Worm (Caenorhabditis elegans) whole organism, L4 larva: Measurements from ENCODE around the gene jhdm-1.
A peak's percentile ranks its signal among the peaks of the same experiment; 100 is the strongest.

Source experiments
- D1046.2 ChIP-seq: fragments of 200-800 bp; sonication (Bioruptor generic); IDR thresholded peaks from 2 replicates; pipeline ENCODE4 v1.3.6; 2022; ENCODE audit warnings: missing genetic modification characterization, missing compliant biosample characterization
- F10B5.3 ChIP-seq: sonication (generic microtip); optimal IDR thresholded peaks from 2 replicates; lab custom pipeline; 2016; ENCODE audit warnings: mild to moderate bottlenecking, missing genetic modification characterization, missing compliant biosample characterization
- F44E2.7 ChIP-seq: fragments of 200-800 bp; sonication (Bioruptor generic); IDR thresholded peaks from 2 replicates; pipeline ENCODE4 v2.1.2; 2022; ENCODE audit warnings: missing genetic modification characterization, missing compliant biosample characterization
- R02D3.7 ChIP-seq: fragments of 150-350 bp; sonication (generic microtip); optimal IDR thresholded peaks from 3 replicates; lab custom pipeline; 2014; ENCODE audit warnings: missing biosample characterization, missing genetic modification characterization
- Y105C5A.15 ChIP-seq: fragments of 200-800 bp; sonication (Bioruptor generic); IDR thresholded peaks from 2 replicates; pipeline ENCODE4 v1.3.6; 2022; ENCODE audit warnings: missing genetic modification characterization, missing compliant biosample characterization
- aha-1 ChIP-seq: fragments of 150-350 bp; peaks from one replicate; lab custom pipeline; 2014; ENCODE audit warnings: missing biosample characterization, missing genetic modification characterization
- aly-2 ChIP-seq: sonication (generic microtip); optimal IDR thresholded peaks from 2 replicates; lab custom pipeline; 2018; ENCODE audit warnings: missing biosample characterization, missing genetic modification characterization
- arid-1 ChIP-seq: fragments of 200-800 bp; sonication (Bioruptor generic); conservative IDR thresholded peaks from 2 replicates; pipeline ENCODE4 v1.3.6; 2022; ENCODE audit warnings: missing genetic modification reagents, missing genetic modification characterization, missing compliant biosample characterization
- attf-4 ChIP-seq: sonication (generic microtip); optimal IDR thresholded peaks from 3 replicates; lab custom pipeline; 2017; ENCODE audit warnings: missing biosample characterization, missing genetic modification characterization
- ceh-20 ChIP-seq: fragments of 200-800 bp; sonication (Bioruptor generic); IDR thresholded peaks from 2 replicates; pipeline ENCODE4 v1.3.6; 2022; ENCODE audit warnings: missing genetic modification reagents, missing genetic modification characterization, missing compliant biosample characterization
- ceh-28 ChIP-seq: fragments of 150-350 bp; optimal IDR thresholded peaks from 2 replicates; lab custom pipeline; 2014; ENCODE audit warnings: missing biosample characterization, missing genetic modification reagents, missing genetic modification characterization
- ceh-32 ChIP-seq: sonication (generic microtip); optimal IDR thresholded peaks from 2 replicates; lab custom pipeline; 2016; ENCODE audit warnings: mild to moderate bottlenecking, missing genetic modification characterization, missing compliant biosample characterization; ENCODE audit not compliant: poor library complexity
- ceh-44 ChIP-seq: fragments of 200-800 bp; sonication (Bioruptor generic); IDR thresholded peaks from 2 replicates; pipeline ENCODE4 v1.3.6; 2022; ENCODE audit warnings: missing genetic modification reagents, missing genetic modification characterization, missing compliant biosample characterization
- ceh-82 ChIP-seq: sonication (generic microtip); optimal IDR thresholded peaks from 2 replicates; lab custom pipeline; 2017; ENCODE audit warnings: missing biosample characterization, missing genetic modification characterization
- ces-1 ChIP-seq: fragments of 150-350 bp; sonication (generic microtip); optimal IDR thresholded peaks from 4 replicates; lab custom pipeline; 2014; ENCODE audit warnings: missing biosample characterization, missing genetic modification reagents, missing genetic modification characterization
- daf-12 ChIP-seq: fragments of 150-350 bp; optimal IDR thresholded peaks from 2 replicates; lab custom pipeline; 2014; ENCODE audit warnings: missing biosample characterization, missing genetic modification reagents, missing genetic modification characterization
- daf-19 ChIP-seq: fragments of 200-800 bp; sonication (Bioruptor generic); conservative IDR thresholded peaks from 2 replicates; pipeline ENCODE4 v1.3.6; 2022; ENCODE audit warnings: missing genetic modification characterization, missing compliant biosample characterization
- daf-8 ChIP-seq: fragments of 200-800 bp; sonication (Bioruptor generic); IDR thresholded peaks from 2 replicates; pipeline ENCODE4 v1.3.6; 2022; ENCODE audit warnings: missing genetic modification characterization, missing compliant biosample characterization
- dmd-8 ChIP-seq: fragments of 200-800 bp; sonication (Bioruptor generic); IDR thresholded peaks from 2 replicates; pipeline ENCODE4 v1.3.6; 2022; ENCODE audit warnings: missing genetic modification characterization, missing compliant biosample characterization
- dmd-9 ChIP-seq: fragments of 200-800 bp; sonication (Bioruptor generic); IDR thresholded peaks from 2 replicates; pipeline ENCODE4 v1.3.6; 2022; ENCODE audit warnings: missing genetic modification reagents, missing genetic modification characterization, missing compliant biosample characterization
- dpl-1 ChIP-seq: fragments of 150-350 bp; optimal IDR thresholded peaks from 2 replicates; lab custom pipeline; 2014; ENCODE audit warnings: missing biosample characterization, missing genetic modification reagents, missing genetic modification characterization
- duxl-1 ChIP-seq: sonication (generic microtip); optimal IDR thresholded peaks from 2 replicates; lab custom pipeline; 2016; ENCODE audit warnings: mild to moderate bottlenecking, missing genetic modification characterization, moderate library complexity, missing compliant biosample characterization; ENCODE audit not compliant: poor library complexity
- egl-27 ChIP-seq: sonication (generic microtip); optimal IDR thresholded peaks from 3 replicates; lab custom pipeline; 2017; ENCODE audit warnings: missing biosample characterization, missing genetic modification reagents, missing genetic modification characterization
- egl-43 ChIP-seq: fragments of 200-800 bp; sonication (Bioruptor generic); IDR thresholded peaks from 2 replicates; pipeline ENCODE4 v1.3.6; 2022; ENCODE audit warnings: missing genetic modification reagents, missing genetic modification characterization, missing compliant biosample characterization
- fkh-10 ChIP-seq: fragments of 150-350 bp; optimal IDR thresholded peaks from 2 replicates; lab custom pipeline; 2014; ENCODE audit warnings: missing biosample characterization, missing genetic modification reagents, missing genetic modification characterization
- fos-1 ChIP-seq: fragments of 150-350 bp; optimal IDR thresholded peaks from 2 replicates; lab custom pipeline; 2014; ENCODE audit warnings: missing biosample characterization, missing genetic modification characterization
- hmg-1.1 ChIP-seq: fragments of 200-800 bp; sonication (Bioruptor generic); IDR thresholded peaks from 2 replicates; pipeline ENCODE4 v1.3.6; 2022; ENCODE audit warnings: missing genetic modification reagents, missing genetic modification characterization, missing compliant biosample characterization
- lin-1 ChIP-seq: fragments of 200-800 bp; sonication (Bioruptor generic); IDR thresholded peaks from 2 replicates; pipeline ENCODE4 v1.3.6; 2022; ENCODE audit warnings: missing genetic modification reagents, missing genetic modification characterization, missing compliant biosample characterization
- lin-13 ChIP-seq: fragments of 150-350 bp; optimal IDR thresholded peaks from 2 replicates; lab custom pipeline; 2014; ENCODE audit warnings: missing biosample characterization, missing genetic modification reagents, missing genetic modification characterization
- lin-15B ChIP-seq: fragments of 150-350 bp; sonication (generic microtip); optimal IDR thresholded peaks from 3 replicates; lab custom pipeline; 2014; ENCODE audit warnings: missing biosample characterization, missing genetic modification characterization
- lin-29 ChIP-seq: fragments of 200-800 bp; sonication (Bioruptor generic); IDR thresholded peaks from 2 replicates; pipeline ENCODE4 v1.3.6; 2022; ENCODE audit warnings: missing genetic modification reagents, missing genetic modification characterization, missing compliant biosample characterization
- lin-38 ChIP-seq: fragments of 200-800 bp; sonication (Bioruptor generic); IDR thresholded peaks from 2 replicates; pipeline ENCODE4 v1.3.6; 2022; ENCODE audit warnings: missing genetic modification reagents, missing genetic modification characterization, missing compliant biosample characterization
- lin-39 ChIP-seq: fragments of 150-350 bp; optimal IDR thresholded peaks from 2 replicates; lab custom pipeline; 2014; ENCODE audit warnings: missing biosample characterization, missing genetic modification reagents, missing genetic modification characterization
- lir-3 ChIP-seq: sonication (generic microtip); optimal IDR thresholded peaks from 2 replicates; lab custom pipeline; 2016; ENCODE audit warnings: mild to moderate bottlenecking, missing genetic modification characterization, missing compliant biosample characterization
- lsy-2 ChIP-seq, 2 experiments: fragments of 150-350 bp in 1 of 2; sonication (generic microtip) in 1 of 2; optimal IDR thresholded peaks; 2 replicates each; lab custom pipeline; 2014 to 2017; ENCODE audit warnings: missing biosample characterization in 2 of 2, missing genetic modification characterization in 2 of 2
- mdl-1 ChIP-seq, 2 experiments: fragments of 150-350 bp in 1 of 2; sonication (generic microtip) in 1 of 2; optimal IDR thresholded peaks; 2 replicates each; lab custom pipeline; 2014 to 2017; ENCODE audit warnings: missing biosample characterization in 2 of 2, missing genetic modification characterization in 2 of 2
- mep-1 ChIP-seq: fragments of 150-350 bp; sonication (generic microtip); optimal IDR thresholded peaks from 3 replicates; lab custom pipeline; 2014; ENCODE audit warnings: missing biosample characterization, missing genetic modification characterization
- mxl-2 ChIP-seq: fragments of 200-800 bp; sonication (Bioruptor generic); conservative IDR thresholded peaks from 2 replicates; pipeline ENCODE4 v1.3.6; 2022; ENCODE audit warnings: missing genetic modification reagents, missing genetic modification characterization, missing compliant biosample characterization
- mxl-3 ChIP-seq: fragments of 200-800 bp; sonication (Bioruptor generic); optimal IDR thresholded peaks from 2 replicates; lab custom pipeline; 2018; ENCODE audit warnings: mild to moderate bottlenecking, missing genetic modification characterization, missing compliant biosample characterization
- nhr-111 ChIP-seq: fragments of 200-800 bp; sonication (Bioruptor generic); optimal IDR thresholded peaks from 2 replicates; lab custom pipeline; 2018; ENCODE audit warnings: mild to moderate bottlenecking, missing genetic modification characterization, missing compliant biosample characterization
- nhr-25 ChIP-seq: sonication (generic microtip); optimal IDR thresholded peaks from 2 replicates; lab custom pipeline; 2017; ENCODE audit warnings: missing genetic modification characterization, mild to moderate bottlenecking, missing compliant biosample characterization, antibody characterized with exemption, moderate library complexity, borderline replicate concordance; ENCODE audit not compliant: insufficient read depth
- pha-4 ChIP-seq, 2 experiments: fragments of 150-350 bp in 1 of 2; fragments of 200-800 bp in 1 of 2; sonication (Bioruptor generic) in 1 of 2; IDR thresholded peaks in 1 of 2; optimal IDR thresholded peaks in 1 of 2; 2 replicates each; pipeline versions ENCODE4 v1.3.6 to Lab custom; 2014 to 2022; ENCODE audit warnings: missing genetic modification characterization in 2 of 2, missing genetic modification reagents in 2 of 2, missing biosample characterization in 1 of 2, missing compliant biosample characterization in 1 of 2
- pqm-1 ChIP-seq: sonication (generic microtip); optimal IDR thresholded peaks from 2 replicates; lab custom pipeline; 2017; ENCODE audit warnings: missing biosample characterization, missing genetic modification characterization
- skn-1 ChIP-seq: fragments of 150-350 bp; optimal IDR thresholded peaks from 2 replicates; lab custom pipeline; 2014; ENCODE audit warnings: missing biosample characterization, missing genetic modification characterization
- spr-1 ChIP-seq: sonication (generic microtip); optimal IDR thresholded peaks from 2 replicates; lab custom pipeline; 2016; ENCODE audit warnings: mild to moderate bottlenecking, missing genetic modification characterization, missing compliant biosample characterization
- tag-97 ChIP-seq: fragments of 200-800 bp; sonication (Bioruptor generic); IDR thresholded peaks from 2 replicates; pipeline ENCODE4 v1.3.6; 2022; ENCODE audit warnings: missing genetic modification characterization, missing compliant biosample characterization
- unc-62 ChIP-seq, 3 experiments: fragments of 150-350 bp in 1 of 3; sonication (generic microtip); optimal IDR thresholded peaks in 2 of 3; peaks in 1 of 3; 1 replicate in 1 of 3; 2 replicates in 2 of 3; lab custom pipeline; 2014 to 2017; ENCODE audit warnings: missing biosample characterization in 3 of 3, missing genetic modification characterization in 3 of 3, missing genetic modification reagents in 3 of 3, missing genotype in 1 of 3
- zfp-2 ChIP-seq: sonication (generic microtip); optimal IDR thresholded peaks from 2 replicates; lab custom pipeline; 2016; ENCODE audit warnings: mild to moderate bottlenecking, missing genetic modification characterization, missing compliant biosample characterization
- zip-2 ChIP-seq: fragments of 150-350 bp; optimal IDR thresholded peaks from 2 replicates; lab custom pipeline; 2014; ENCODE audit warnings: missing biosample characterization, missing genetic modification characterization
- ztf-7 ChIP-seq: fragments of 150-350 bp; optimal IDR thresholded peaks from 2 replicates; lab custom pipeline; 2014; ENCODE audit warnings: missing biosample characterization, missing genetic modification characterization

Gene jhdm-1

DNA sequence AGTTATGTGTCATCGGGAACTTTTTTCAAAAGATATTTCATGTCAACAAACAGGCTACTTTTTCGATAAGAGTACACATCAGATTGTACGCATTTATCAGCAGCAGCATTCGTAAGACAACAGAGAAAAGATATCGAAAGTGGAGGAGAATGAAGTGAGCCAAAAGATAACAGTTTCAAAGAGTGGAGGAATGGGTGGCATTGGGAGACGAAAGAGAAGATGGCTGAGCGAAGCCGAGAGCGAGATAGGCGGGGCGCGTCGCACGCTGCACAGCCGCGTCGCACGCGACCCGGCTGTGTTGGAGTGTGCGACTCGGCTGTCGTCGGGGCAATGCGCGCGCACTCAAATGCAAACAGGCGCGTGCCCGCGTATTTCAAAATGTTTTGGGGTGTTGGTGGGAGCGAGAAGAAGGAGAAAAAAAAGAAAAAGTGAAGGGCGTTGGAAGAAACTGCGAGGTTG is 9.9 kb downstream of the jhdm-1 start (continued):
- TF ChIP-seq nhr-111: no peak
- no peak for TF ChIP-seq daf-8 (GFP tag; lab: Robert Waterston, UW)
- TF ChIP-seq nhr-25 (tag; lab: Kevin White, UChicago): peak; percentile 51
- TF ChIP-seq D1046.2 (GFP tag; lab: Robert Waterston, UW): peak; percentile 89
- TF ChIP-seq tag-97 (GFP tag; lab: Robert Waterston, UW): no peak
- peak; percentile 75 for TF ChIP-seq dpl-1 (GFP tag; lab: Kevin White, UChicago)
- no peak for TF ChIP-seq dmd-9 (GFP tag; lab: Robert Waterston, UW)
- TF ChIP-seq pqm-1 (tag; lab: Kevin White, UChicago): peak; percentile 96
- peak; percentile 81 to 95 for TF ChIP-seq mdl-1 (tag; optimal IDR thresholded peaks at IDR 0.05; lab: Kevin White, UChicago)
- TF ChIP-seq ceh-82 (tag; lab: Kevin White, UChicago): no peak
- TF ChIP-seq daf-12 (tag; lab: Kevin White, UChicago): no peak
- TF ChIP-seq lin-15B: no peak
- no peak for TF ChIP-seq ztf-7
- TF ChIP-seq fos-1: no peak
- TF ChIP-seq ceh-20 (GFP tag; lab: Robert Waterston, UW): peak; percentile 90
- TF ChIP-seq lin-38 (GFP tag; lab: Robert Waterston, UW): peak; percentile 84
- peak; percentile 92 for TF ChIP-seq lin-1
- TF ChIP-seq skn-1: no peak
- peak; percentile 71 for TF ChIP-seq lin-13 (GFP tag; lab: Kevin White, UChicago)
- no peak for TF ChIP-seq aly-2
- peak; percentile 60 for TF ChIP-seq duxl-1
- peak; percentile 94 for TF ChIP-seq arid-1 (GFP tag; lab: Robert Waterston, UW)
- peak; percentile 95 for TF ChIP-seq aha-1 (tag; lab: Kevin White, UChicago)
- peak; percentile 81; the same call in 1 of the 2 replicates for TF ChIP-seq Y105C5A.15 (GFP tag; lab: Robert Waterston, UW)
- peak; percentile 29 for TF ChIP-seq zfp-2 (tag; lab: Kevin White, UChicago)
- TF ChIP-seq attf-4 (tag; lab: Kevin White, UChicago): no peak
- no peak for TF ChIP-seq lin-39 (tag; lab: Kevin White, UChicago)
- TF ChIP-seq F10B5.3: peak; percentile 73
- no peak for TF ChIP-seq R02D3.7 (tag; lab: Kevin White, UChicago)
- peak; percentile 93 for TF ChIP-seq egl-43
- peak; percentile 88 for TF ChIP-seq dmd-8 (GFP tag; lab: Robert Waterston, UW)
- peak; percentile 22 to 78 for TF ChIP-seq lsy-2 (tag; optimal IDR thresholded peaks at IDR 0.05; lab: Kevin White, UChicago)
- peak; percentile 83 for TF ChIP-seq mxl-3 (GFP tag; lab: Kevin White, UChicago)
- TF ChIP-seq lir-3: no peak
- TF ChIP-seq egl-27 (tag; lab: Kevin White, UChicago): no peak
- TF ChIP-seq F44E2.7 (GFP tag; lab: Robert Waterston, UW): peak; percentile 83; the same call in 1 of the 2 replicates
- TF ChIP-seq fkh-10 (GFP tag; lab: Kevin White, UChicago): no peak
- no peak; the same call in none of the 2 replicates for TF ChIP-seq pha-4 (GFP tag; IDR thresholded peaks at IDR 0.05; lab: Robert Waterston, UW)
- TF ChIP-seq pha-4 (tag; optimal IDR thresholded peaks at IDR 0.05; lab: Kevin White, UChicago): peak; percentile 84
- no peak for TF ChIP-seq ces-1
- peak; percentile 89 for TF ChIP-seq hmg-1.1 (GFP tag; lab: Robert Waterston, UW)
- TF ChIP-seq zip-2 (tag; lab: Kevin White, UChicago): peak; percentile 11
- no peak for TF ChIP-seq daf-19 (GFP tag; lab: Robert Waterston, UW)
- peak; percentile 91 for TF ChIP-seq mep-1 (tag; lab: Kevin White, UChicago)
- peak; percentile 36 for TF ChIP-seq ceh-32
- TF ChIP-seq unc-62 (GFP tag; optimal IDR thresholded peaks at IDR 0.05 in 1 of 2; lab: Kevin White, UChicago): no peak
- no peak for TF ChIP-seq unc-62 (tag; optimal IDR thresholded peaks at IDR 0.05; lab: Kevin White, UChicago)
- TF ChIP-seq spr-1 (tag; lab: Kevin White, UChicago): peak; percentile 77
- TF ChIP-seq lin-29 (GFP tag; lab: Robert Waterston, UW): no peak; the same call in 1 of the 2 replicates
- no peak; the same call in 1 of the 2 replicates for TF ChIP-seq mxl-2 (GFP tag; lab: Robert Waterston, UW)
- no peak for TF ChIP-seq ceh-44 (GFP tag; lab: Robert Waterston, UW)
- TF ChIP-seq ceh-28 (tag; lab: Kevin White, UChicago): no peak
